Worm (Caenorhabditis elegans) whole organism, young adult: ENCODE results near the gene B0393.9.
A peak's percentile ranks its signal among the peaks of the same experiment; 100 is the strongest.

Source experiments
- B0035.1 ChIP-seq: sonication (generic microtip); optimal IDR thresholded peaks from 2 replicates; lab custom pipeline; 2016; ENCODE audit warnings: missing genetic modification characterization, mild to moderate bottlenecking, missing compliant biosample characterization, missing genotype, missing genetic modification reagents
- D2030.7 ChIP-seq: fragments of 200-800 bp; sonication (Bioruptor generic); IDR thresholded peaks from 2 replicates; pipeline ENCODE4 v1.3.6; 2022; ENCODE audit warnings: missing genetic modification reagents, missing genetic modification characterization, missing compliant biosample characterization
- F10E7.11 ChIP-seq: sonication (generic microtip); optimal IDR thresholded peaks from 2 replicates; lab custom pipeline; 2017; ENCODE audit warnings: mild to moderate bottlenecking, missing genetic modification characterization, moderate library complexity, missing compliant biosample characterization
- F22D6.2 ChIP-seq: sonication (generic microtip); optimal IDR thresholded peaks from 2 replicates; lab custom pipeline; 2016; ENCODE audit warnings: mild to moderate bottlenecking, missing genetic modification characterization, missing compliant biosample characterization
- F23B12.7 ChIP-seq: sonication (generic microtip); optimal IDR thresholded peaks from 2 replicates; lab custom pipeline; 2017; ENCODE audit warnings: missing genetic modification characterization, mild to moderate bottlenecking, missing compliant biosample characterization, antibody characterized with exemption, moderate library complexity; ENCODE audit not compliant: insufficient read depth
- F39B2.1 ChIP-seq: fragments of 200-800 bp; sonication (Bioruptor generic); IDR thresholded peaks from 2 replicates; pipeline ENCODE4 v1.3.6; 2022; ENCODE audit warnings: missing genetic modification reagents, missing genetic modification characterization, missing compliant biosample characterization
- F49E8.2 ChIP-seq: sonication (generic microtip); optimal IDR thresholded peaks from 3 replicates; lab custom pipeline; 2017; ENCODE audit warnings: missing genetic modification characterization, mild to moderate bottlenecking, missing compliant biosample characterization, antibody characterized with exemption, moderate library complexity; ENCODE audit not compliant: insufficient read depth
- K12H6.12 ChIP-seq: fragments of 200-800 bp; sonication (Bioruptor generic); optimal IDR thresholded peaks from 2 replicates; lab custom pipeline; 2018; ENCODE audit warnings: mild to moderate bottlenecking, missing genetic modification characterization, missing compliant biosample characterization
- aptf-3 ChIP-seq: fragments of 200-800 bp; sonication (Bioruptor generic); IDR thresholded peaks from 2 replicates; pipeline ENCODE4 v1.3.6; 2022; ENCODE audit warnings: missing genetic modification characterization, missing compliant biosample characterization
- athp-1 ChIP-seq: sonication (generic microtip); optimal IDR thresholded peaks from 2 replicates; lab custom pipeline; 2017; ENCODE audit warnings: mild to moderate bottlenecking, missing genetic modification characterization, missing compliant biosample characterization
- attf-6 ChIP-seq: fragments of 200-800 bp; sonication (Bioruptor generic); IDR thresholded peaks from 2 replicates; pipeline ENCODE4 v1.3.6; 2022; ENCODE audit warnings: missing genetic modification reagents, missing genetic modification characterization, missing compliant biosample characterization
- ccch-3 ChIP-seq: fragments of 200-800 bp; sonication (Bioruptor generic); optimal IDR thresholded peaks from 2 replicates; lab custom pipeline; 2018; ENCODE audit warnings: mild to moderate bottlenecking, missing genetic modification characterization, missing compliant biosample characterization
- ceh-100 ChIP-seq: fragments of 200-800 bp; sonication (Bioruptor generic); IDR thresholded peaks from 2 replicates; pipeline ENCODE4 v1.3.6; 2022; ENCODE audit warnings: missing genetic modification reagents, missing genetic modification characterization, missing compliant biosample characterization
- ceh-40 ChIP-seq: fragments of 200-800 bp; sonication (Bioruptor generic); IDR thresholded peaks from 2 replicates; pipeline ENCODE4 v1.3.6; 2022; ENCODE audit warnings: missing genetic modification characterization, missing compliant biosample characterization
- ceh-79 ChIP-seq: sonication (generic microtip); optimal IDR thresholded peaks from 2 replicates; lab custom pipeline; 2017; ENCODE audit warnings: mild to moderate bottlenecking, missing genetic modification characterization, missing compliant biosample characterization
- ceh-91 ChIP-seq: fragments of 200-800 bp; sonication (Bioruptor generic); IDR thresholded peaks from 2 replicates; pipeline ENCODE4 v1.3.6; 2022; ENCODE audit warnings: missing genetic modification reagents, missing genetic modification characterization, missing compliant biosample characterization
- dpl-1 ChIP-seq: fragments of 150-350 bp; optimal IDR thresholded peaks from 2 replicates; lab custom pipeline; 2014; ENCODE audit warnings: missing biosample characterization, missing genetic modification reagents, missing genetic modification characterization
- efl-1 ChIP-seq: fragments of 150-350 bp; optimal IDR thresholded peaks from 2 replicates; lab custom pipeline; 2014; ENCODE audit warnings: missing biosample characterization, missing genetic modification reagents, missing genetic modification characterization
- egl-18 ChIP-seq: fragments of 200-800 bp; sonication (Bioruptor generic); IDR thresholded peaks from 2 replicates; pipeline ENCODE4 v1.3.6; 2022; ENCODE audit warnings: missing genetic modification reagents, missing genetic modification characterization, missing compliant biosample characterization
- fkh-3 ChIP-seq: sonication (generic microtip); optimal IDR thresholded peaks from 2 replicates; lab custom pipeline; 2016; ENCODE audit warnings: mild to moderate bottlenecking, missing genetic modification characterization, missing compliant biosample characterization
- gei-17 ChIP-seq: fragments of 200-800 bp; sonication (Bioruptor generic); optimal IDR thresholded peaks from 2 replicates; lab custom pipeline; 2018; ENCODE audit warnings: mild to moderate bottlenecking, missing genetic modification characterization, missing compliant biosample characterization
- him-1 ChIP-seq: sonication (generic microtip); optimal IDR thresholded peaks from 2 replicates; lab custom pipeline; 2016; ENCODE audit warnings: missing genotype, missing genetic modification reagents, missing genetic modification characterization, missing compliant biosample characterization
- hmg-1.2 ChIP-seq: fragments of 200-800 bp; sonication (Bioruptor generic); IDR thresholded peaks from 2 replicates; pipeline ENCODE4 v1.3.6; 2022; ENCODE audit warnings: missing genetic modification reagents, missing genetic modification characterization, missing compliant biosample characterization
- hrde-1 ChIP-seq: sonication (generic microtip); optimal IDR thresholded peaks from 2 replicates; lab custom pipeline; 2016; ENCODE audit warnings: missing genetic modification characterization, mild to moderate bottlenecking, missing compliant biosample characterization, moderate library complexity, missing genotype, missing genetic modification reagents, borderline replicate concordance
- lag-1 ChIP-seq: fragments of 200-800 bp; sonication (Bioruptor generic); IDR thresholded peaks from 2 replicates; pipeline ENCODE4 v1.3.6; 2022; ENCODE audit warnings: missing genetic modification reagents, missing genetic modification characterization, missing compliant biosample characterization
- lin-26 ChIP-seq: fragments of 200-800 bp; sonication (Bioruptor generic); IDR thresholded peaks from 2 replicates; pipeline ENCODE4 v1.3.6; 2022; ENCODE audit warnings: missing genetic modification reagents, missing genetic modification characterization, missing compliant biosample characterization
- lin-35 ChIP-seq, 3 experiments: fragments of 150-350 bp in 2 of 3; sonication (generic microtip) in 1 of 3; optimal IDR thresholded peaks; 2 replicates each; lab custom pipeline; 2014 to 2018; ENCODE audit warnings: missing biosample characterization in 3 of 3, missing genetic modification characterization in 3 of 3, missing genetic modification reagents in 3 of 3
- lin-54 ChIP-seq: fragments of 200-800 bp; sonication (Bioruptor generic); optimal IDR thresholded peaks from 2 replicates; lab custom pipeline; 2018; ENCODE audit warnings: mild to moderate bottlenecking, missing genetic modification characterization, missing compliant biosample characterization
- lir-1 ChIP-seq: fragments of 200-800 bp; sonication (Bioruptor generic); conservative IDR thresholded peaks from 2 replicates; pipeline ENCODE4 v1.3.6; 2022; ENCODE audit warnings: missing genetic modification reagents, missing genetic modification characterization, missing compliant biosample characterization
- lsl-1 ChIP-seq: fragments of 200-800 bp; sonication (Bioruptor generic); optimal IDR thresholded peaks from 2 replicates; lab custom pipeline; 2018; ENCODE audit warnings: mild to moderate bottlenecking, missing genetic modification characterization, moderate library complexity, missing compliant biosample characterization
- mel-28 ChIP-seq: sonication (generic microtip); optimal IDR thresholded peaks from 2 replicates; lab custom pipeline; 2016; ENCODE audit warnings: borderline replicate concordance, mild to moderate bottlenecking, missing genetic modification characterization, missing compliant biosample characterization
- mes-4 ChIP-seq: sonication (generic microtip); optimal IDR thresholded peaks from 2 replicates; lab custom pipeline; 2016; ENCODE audit warnings: missing genotype, missing genetic modification characterization, missing compliant biosample characterization
- mxl-1 ChIP-seq: sonication (generic microtip); optimal IDR thresholded peaks from 2 replicates; lab custom pipeline; 2016; ENCODE audit warnings: missing genetic modification characterization, missing compliant biosample characterization
- nfyb-1 ChIP-seq: fragments of 200-800 bp; sonication (Bioruptor generic); IDR thresholded peaks from 2 replicates; pipeline ENCODE4 v1.3.6; 2022; ENCODE audit warnings: missing genetic modification reagents, missing genetic modification characterization, missing compliant biosample characterization
- nhr-120 ChIP-seq: fragments of 200-800 bp; sonication (Bioruptor generic); IDR thresholded peaks from 2 replicates; pipeline ENCODE4 v1.3.6; 2022; ENCODE audit warnings: missing genetic modification characterization, missing compliant biosample characterization
- nhr-179 ChIP-seq: sonication (generic microtip); optimal IDR thresholded peaks from 2 replicates; lab custom pipeline; 2016; ENCODE audit warnings: mild to moderate bottlenecking, missing genetic modification characterization, missing compliant biosample characterization
- nhr-27 ChIP-seq: fragments of 200-800 bp; sonication (Bioruptor generic); optimal IDR thresholded peaks from 2 replicates; lab custom pipeline; 2018; ENCODE audit warnings: mild to moderate bottlenecking, missing genetic modification characterization, moderate library complexity, missing compliant biosample characterization
- repo-1 ChIP-seq: sonication (generic microtip); optimal IDR thresholded peaks from 2 replicates; lab custom pipeline; 2017; ENCODE audit warnings: mild to moderate bottlenecking, missing genetic modification characterization, missing compliant biosample characterization
- rpc-1 ChIP-seq, 2 experiments: fragments of 150-350 bp in 1 of 2; sonication (generic microtip) in 1 of 2; optimal IDR thresholded peaks; 2 replicates each; lab custom pipeline; 2014 to 2018; ENCODE audit warnings: missing biosample characterization in 1 of 2, missing genetic modification characterization in 1 of 2, missing genetic modification reagents in 1 of 2, missing genotype in 1 of 2
- sdz-38 ChIP-seq: sonication (generic microtip); optimal IDR thresholded peaks from 2 replicates; lab custom pipeline; 2016; ENCODE audit warnings: missing genotype, missing genetic modification characterization, missing compliant biosample characterization
- snpc-1.1 ChIP-seq: sonication (generic microtip); optimal IDR thresholded peaks from 2 replicates; lab custom pipeline; 2017; ENCODE audit warnings: missing genetic modification characterization, mild to moderate bottlenecking, missing compliant biosample characterization, antibody characterized with exemption, moderate library complexity, missing genotype, missing genetic modification reagents; ENCODE audit not compliant: insufficient read depth
- snpc-1.3 ChIP-seq: sonication (generic microtip); optimal IDR thresholded peaks from 2 replicates; lab custom pipeline; 2017; ENCODE audit warnings: missing genetic modification characterization, mild to moderate bottlenecking, missing compliant biosample characterization, antibody characterized with exemption, moderate library complexity, missing genotype, missing genetic modification reagents; ENCODE audit not compliant: insufficient read depth
- somi-1 ChIP-seq: fragments of 200-800 bp; sonication (Bioruptor generic); optimal IDR thresholded peaks from 2 replicates; lab custom pipeline; 2018; ENCODE audit warnings: mild to moderate bottlenecking, missing genetic modification characterization, missing compliant biosample characterization
- tlf-1 ChIP-seq: fragments of 200-800 bp; sonication (Bioruptor generic); optimal IDR thresholded peaks from 2 replicates; lab custom pipeline; 2018; ENCODE audit warnings: mild to moderate bottlenecking, missing genetic modification characterization, missing compliant biosample characterization
- unc-62 ChIP-seq: fragments of 150-350 bp; optimal IDR thresholded peaks from 2 replicates; lab custom pipeline; 2014; ENCODE audit warnings: missing biosample characterization, missing genetic modification reagents, missing genetic modification characterization
- zfh-2 ChIP-seq: fragments of 200-800 bp; sonication (Bioruptor generic); conservative IDR thresholded peaks from 2 replicates; pipeline ENCODE4 v1.3.6; 2022; ENCODE audit warnings: missing genetic modification reagents, missing genetic modification characterization, missing compliant biosample characterization
- ztf-25 ChIP-seq: fragments of 200-800 bp; sonication (Bioruptor generic); IDR thresholded peaks from 2 replicates; pipeline ENCODE4 v1.3.6; 2022; ENCODE audit warnings: missing genetic modification reagents, missing genetic modification characterization, missing compliant biosample characterization
- ztf-6 ChIP-seq: fragments of 200-800 bp; sonication (Bioruptor generic); IDR thresholded peaks from 2 replicates; pipeline ENCODE4 v1.3.6; 2022; ENCODE audit warnings: missing genetic modification reagents, missing genetic modification characterization, missing compliant biosample characterization

The B0393.9 gene

ce11 chrIII:4754001-4754561 is 25.9 kb downstream of the B0393.9 start, which contains the start of the genes rps-0 and rbg-3 (continued):
- peak; percentile 24 for TF ChIP-seq somi-1 (GFP tag; lab: Kevin White, UChicago)
- TF ChIP-seq D2030.7 (GFP tag; lab: Robert Waterston, UW): peak; percentile 79
- TF ChIP-seq nhr-27 (tag; lab: Kevin White, UChicago): no peak
- no peak for TF ChIP-seq nhr-179 (tag; lab: Kevin White, UChicago)
- TF ChIP-seq efl-1: peak; percentile 62
- peak; percentile 89 for TF ChIP-seq lin-54 (GFP tag; lab: Kevin White, UChicago)
- TF ChIP-seq ceh-91 (GFP tag; lab: Robert Waterston, UW): peak; percentile 81
- TF ChIP-seq ztf-25 (GFP tag; lab: Robert Waterston, UW): no peak
- TF ChIP-seq K12H6.12 (tag; lab: Kevin White, UChicago): peak; percentile 49
- TF ChIP-seq F49E8.2 (tag; lab: Kevin White, UChicago): peak; percentile 74
- no peak for TF ChIP-seq aptf-3 (GFP tag; lab: Robert Waterston, UW)
- TF ChIP-seq ztf-6 (GFP tag; lab: Robert Waterston, UW): no peak
- TF ChIP-seq mxl-1 (tag; lab: Kevin White, UChicago): no peak
- no peak for TF ChIP-seq lag-1 (GFP tag; lab: Robert Waterston, UW)
- TF ChIP-seq lin-35 (GFP tag; optimal IDR thresholded peaks at IDR 0.05; lab: Kevin White, UChicago): peak in 2 of 3 experiments; percentile 64 to 92
- no peak for TF ChIP-seq F39B2.1
- TF ChIP-seq him-1 (tag; lab: Kevin White, UChicago): peak; percentile 40
- no peak for TF ChIP-seq ccch-3 (GFP tag; lab: Kevin White, UChicago)
- TF ChIP-seq lsl-1: peak; percentile 68
- no peak for TF ChIP-seq attf-6
- TF ChIP-seq lin-26 (GFP tag; lab: Robert Waterston, UW): no peak
- no peak for TF ChIP-seq F10E7.11
- TF ChIP-seq snpc-1.3: peak; percentile 87
- TF ChIP-seq unc-62 (GFP tag; lab: Kevin White, UChicago): no peak
- TF ChIP-seq nfyb-1: peak; percentile 86
- peak; percentile 75 for TF ChIP-seq dpl-1 (GFP tag; lab: Kevin White, UChicago)
- TF ChIP-seq F22D6.2 (tag; lab: Kevin White, UChicago): no peak
- no peak for TF ChIP-seq ceh-40 (GFP tag; lab: Robert Waterston, UW)
- no peak for TF ChIP-seq egl-18
- TF ChIP-seq gei-17: no peak
- TF ChIP-seq snpc-1.1 (tag; lab: Kevin White, UChicago): peak; percentile 13
- no peak for TF ChIP-seq rpc-1 (optimal IDR thresholded peaks at IDR 0.05; lab: Kevin White, UChicago)
- no peak for TF ChIP-seq rpc-1 (tag; optimal IDR thresholded peaks at IDR 0.05; lab: Kevin White, UChicago)
- no peak for TF ChIP-seq hrde-1 (tag; lab: Kevin White, UChicago)
- no peak for TF ChIP-seq sdz-38 (tag; lab: Kevin White, UChicago)
- no peak for TF ChIP-seq repo-1 (tag; lab: Kevin White, UChicago)
- TF ChIP-seq athp-1: no peak
- no peak for TF ChIP-seq ceh-79 (tag; lab: Kevin White, UChicago)
- TF ChIP-seq nhr-120 (GFP tag; lab: Robert Waterston, UW): no peak
- no peak for TF ChIP-seq fkh-3 (tag; lab: Kevin White, UChicago)
- peak; percentile 88 for TF ChIP-seq tlf-1 (GFP tag; lab: Kevin White, UChicago)
- no peak for TF ChIP-seq B0035.1 (tag; lab: Kevin White, UChicago)
- 0 out of 2 replicates have a peak, but pooled peaks have one; percentile 22 for TF ChIP-seq lir-1 (GFP tag; lab: Robert Waterston, UW)
- no peak for TF ChIP-seq mes-4 (tag; lab: Kevin White, UChicago)
- peak; percentile 94 for TF ChIP-seq F23B12.7 (tag; lab: Kevin White, UChicago)
- no peak for TF ChIP-seq zfh-2 (GFP tag; lab: Robert Waterston, UW)
- TF ChIP-seq hmg-1.2: peak; percentile 89
- TF ChIP-seq ceh-100 (GFP tag; lab: Robert Waterston, UW): peak; percentile 27; the same call in 1 of the 2 replicates
- TF ChIP-seq mel-28 (tag; lab: Kevin White, UChicago): no peak
